Fruit fly (Drosophila melanogaster): ENCODE data around the gene CG42811.

- TF ChIP-seq CG8319 (GFP tag; optimal IDR thresholded peaks at IDR 0.05), result no peak
- TF ChIP-seq achi (GFP tag; optimal IDR thresholded peaks at IDR 0.05), result no peak
Measured at dm6 chr3R:24357698-24358097, 9.3 kb downstream of the CG42811 start, which contains the start of gene Golgin84.
